Worm (Caenorhabditis elegans) whole organism, L4/young adult: ENCODE data around the gene K02E11.6.

Experiments
- W03F9.2 ChIP-seq: fragments of 150-350 bp; optimal IDR thresholded peaks from 2 replicates; lab custom pipeline; 2014; ENCODE audit warnings: missing biosample characterization, missing genetic modification characterization
- dao-5 ChIP-seq: sonication (generic microtip); optimal IDR thresholded peaks from 2 replicates; lab custom pipeline; 2016; ENCODE audit warnings: missing genotype, missing genetic modification characterization, moderate library complexity, missing compliant biosample characterization
- him-1 ChIP-seq: sonication (generic microtip); optimal IDR thresholded peaks from 2 replicates; lab custom pipeline; 2016; ENCODE audit warnings: missing genotype, missing genetic modification reagents, missing genetic modification characterization, missing compliant biosample characterization

DNA sequence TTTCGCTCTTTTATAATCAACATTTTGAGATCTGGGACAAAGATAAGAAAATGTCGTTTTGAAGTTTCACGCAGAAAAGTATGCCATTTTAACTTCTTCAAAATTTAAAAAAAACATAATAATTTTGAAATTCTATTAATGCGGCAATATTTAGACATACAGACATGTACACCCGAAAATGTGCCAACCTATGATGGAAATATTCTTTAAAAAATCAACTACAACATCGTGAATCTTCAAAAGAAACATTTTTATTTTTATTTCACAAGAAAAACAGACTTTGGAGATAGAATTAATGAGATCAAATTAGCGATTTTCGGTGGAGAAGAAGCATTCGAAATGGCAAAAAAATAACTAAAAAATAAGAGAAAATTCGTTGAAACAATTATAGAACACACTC is 33.5 kb upstream of the K02E11.6 start, which contains the start of gene T16A9.5:
- TF ChIP-seq him-1 (tag; lab: Kevin White, UChicago) (no peak), W03F9.2 (tag; lab: Kevin White, UChicago) (no peak), dao-5 (no peak)
